Worm (Caenorhabditis elegans) whole organism, mixed stage, embryonic: ENCODE data around the gene F22B3.10.

ENCODE experiments used
- bed-3 ChIP-seq: fragments of 200-800 bp; sonication (Bioruptor generic); optimal IDR thresholded peaks from 3 replicates; lab custom pipeline; 2018; ENCODE audit warnings: mild to moderate bottlenecking, missing genetic modification characterization, moderate library complexity, missing compliant biosample characterization
- blmp-1 ChIP-seq: fragments of 150-350 bp; optimal IDR thresholded peaks from 2 replicates; lab custom pipeline; 2014; ENCODE audit warnings: missing biosample characterization, missing genetic modification characterization
- elt-3 ChIP-seq: fragments of 150-350 bp; optimal IDR thresholded peaks from 2 replicates; lab custom pipeline; 2014; ENCODE audit warnings: missing biosample characterization, missing genetic modification characterization
- lin-13 ChIP-seq: fragments of 150-350 bp; optimal IDR thresholded peaks from 2 replicates; lab custom pipeline; 2014; ENCODE audit warnings: missing biosample characterization, missing genetic modification characterization
- lsy-2 ChIP-seq: fragments of 150-350 bp; optimal IDR thresholded peaks from 2 replicates; lab custom pipeline; 2014; ENCODE audit warnings: missing biosample characterization, missing genetic modification characterization
- mab-5 ChIP-seq: fragments of 150-350 bp; optimal IDR thresholded peaks from 2 replicates; lab custom pipeline; 2014; ENCODE audit warnings: missing biosample characterization, missing genetic modification characterization
- nhr-12 ChIP-seq: fragments of 150-350 bp; optimal IDR thresholded peaks from 2 replicates; lab custom pipeline; 2014; ENCODE audit warnings: missing biosample characterization, missing genetic modification characterization
- nhr-237 ChIP-seq: fragments of 150-350 bp; optimal IDR thresholded peaks from 2 replicates; lab custom pipeline; 2014; ENCODE audit warnings: missing biosample characterization, missing genetic modification characterization
- pha-4 ChIP-seq: fragments of 150-350 bp; optimal IDR thresholded peaks from 2 replicates; lab custom pipeline; 2018; ENCODE audit warnings: missing biosample characterization, missing genetic modification reagents, missing genetic modification characterization
- snpc-4 ChIP-seq: fragments of 150-350 bp; optimal IDR thresholded peaks from 2 replicates; lab custom pipeline; 2014; ENCODE audit warnings: missing biosample characterization, missing genetic modification characterization
- unc-62 ChIP-seq: fragments of 150-350 bp; optimal IDR thresholded peaks from 2 replicates; lab custom pipeline; 2014; ENCODE audit warnings: missing biosample characterization, missing genetic modification reagents, missing genetic modification characterization

ce11 chrIV:11433709-11434108 lies 18.9 kb upstream of the F22B3.10 start:
- TF ChIP-seq nhr-12 (tag; lab: Kevin White, UChicago) (no peak), unc-62 (GFP tag; lab: Kevin White, UChicago) (no peak), pha-4 (tag; lab: Kevin White, UChicago) (peak; percentile 61), lsy-2 (peak; percentile 53), bed-3 (no peak), elt-3 (tag; lab: Kevin White, UChicago) (no peak), snpc-4 (no peak), blmp-1 (no peak), nhr-237 (peak; percentile 68), mab-5 (tag; lab: Kevin White, UChicago) (no peak), lin-13 (tag; lab: Kevin White, UChicago) (peak; percentile 26)
